Worm (Caenorhabditis elegans): ENCODE results near the gene C10A4.1.

ce11 chrX:7457154-7457674 is 41.0 kb downstream of the C10A4.1 start:
- no peak for TF ChIP-seq F13H6.1 (tag; optimal IDR thresholded peaks at IDR 0.05)
- peak; percentile 41 for TF ChIP-seq ceh-31 (tag; optimal IDR thresholded peaks at IDR 0.05)
- no peak for TF ChIP-seq pqm-1 (tag; optimal IDR thresholded peaks at IDR 0.05)
- no peak for TF ChIP-seq nhr-11 (tag; optimal IDR thresholded peaks at IDR 0.05)
- no peak for TF ChIP-seq pros-1 (tag; optimal IDR thresholded peaks at IDR 0.05)
- TF ChIP-seq hlh-30 (tag; optimal IDR thresholded peaks at IDR 0.05; ENCODE audit: insufficient read depth): no peak
- no peak for TF ChIP-seq ama-1 (optimal IDR thresholded peaks at IDR 0.05)
- TF ChIP-seq hlh-8 (tag; optimal IDR thresholded peaks at IDR 0.05): no peak
- TF ChIP-seq ceh-18 (tag; optimal IDR thresholded peaks at IDR 0.05): no peak
- no peak for TF ChIP-seq ceh-19 (GFP tag; optimal IDR thresholded peaks at IDR 0.05)
- TF ChIP-seq madf-2 (tag; optimal IDR thresholded peaks at IDR 0.05): no peak
- TF ChIP-seq lim-6 (tag; optimal IDR thresholded peaks at IDR 0.05): no peak

Data from whole organism, late embryonic.